Worm (Caenorhabditis elegans) whole organism, L4 larva: ENCODE results near the gene B0228.8.

Experiments
- F26F4.8 ChIP-seq: fragments of 200-800 bp; sonication (Bioruptor generic); conservative IDR thresholded peaks from 2 replicates; pipeline ENCODE4 v1.3.6; 2022; ENCODE audit warnings: missing genetic modification characterization, missing compliant biosample characterization
- R02D3.7 ChIP-seq: fragments of 150-350 bp; sonication (generic microtip); optimal IDR thresholded peaks from 3 replicates; lab custom pipeline; 2014; ENCODE audit warnings: missing biosample characterization, missing genetic modification characterization
- Y105C5A.15 ChIP-seq: fragments of 200-800 bp; sonication (Bioruptor generic); IDR thresholded peaks from 2 replicates; pipeline ENCODE4 v1.3.6; 2022; ENCODE audit warnings: missing genetic modification characterization, missing compliant biosample characterization
- ZK337.2 ChIP-seq: fragments of 200-800 bp; sonication (Bioruptor generic); IDR thresholded peaks from 2 replicates; pipeline ENCODE4 v1.3.6; 2022; ENCODE audit warnings: missing genetic modification reagents, missing genetic modification characterization, missing compliant biosample characterization
- ZK546.5 ChIP-seq, 2 experiments: sonication (generic microtip); optimal IDR thresholded peaks; 2 replicates each; lab custom pipeline; 2017; ENCODE audit warnings: missing biosample characterization in 2 of 2, missing genetic modification characterization in 2 of 2
- aly-2 ChIP-seq: sonication (generic microtip); optimal IDR thresholded peaks from 2 replicates; lab custom pipeline; 2018; ENCODE audit warnings: missing biosample characterization, missing genetic modification characterization
- ceh-62 ChIP-seq: sonication (generic microtip); optimal IDR thresholded peaks from 2 replicates; lab custom pipeline; 2017; ENCODE audit warnings: missing biosample characterization, missing genetic modification characterization
- ceh-82 ChIP-seq: sonication (generic microtip); optimal IDR thresholded peaks from 2 replicates; lab custom pipeline; 2017; ENCODE audit warnings: missing biosample characterization, missing genetic modification characterization
- cey-2 ChIP-seq: sonication (generic microtip); optimal IDR thresholded peaks from 3 replicates; lab custom pipeline; 2017; ENCODE audit warnings: missing genetic modification characterization, mild to moderate bottlenecking, missing compliant biosample characterization, antibody characterized with exemption, borderline replicate concordance; ENCODE audit not compliant: insufficient read depth
- daf-12 ChIP-seq: fragments of 150-350 bp; optimal IDR thresholded peaks from 2 replicates; lab custom pipeline; 2014; ENCODE audit warnings: missing biosample characterization, missing genetic modification reagents, missing genetic modification characterization
- dmd-6 ChIP-seq: fragments of 200-800 bp; sonication (Bioruptor generic); IDR thresholded peaks from 2 replicates; pipeline ENCODE4 v1.3.6; 2022; ENCODE audit warnings: missing genetic modification reagents, missing genetic modification characterization, missing compliant biosample characterization
- dpl-1 ChIP-seq: fragments of 150-350 bp; optimal IDR thresholded peaks from 2 replicates; lab custom pipeline; 2014; ENCODE audit warnings: missing biosample characterization, missing genetic modification reagents, missing genetic modification characterization
- duxl-1 ChIP-seq: sonication (generic microtip); optimal IDR thresholded peaks from 2 replicates; lab custom pipeline; 2016; ENCODE audit warnings: mild to moderate bottlenecking, missing genetic modification characterization, moderate library complexity, missing compliant biosample characterization; ENCODE audit not compliant: poor library complexity
- dve-1 ChIP-seq: sonication (generic microtip); optimal IDR thresholded peaks from 2 replicates; lab custom pipeline; 2017; ENCODE audit warnings: antibody characterized with exemption, mild to moderate bottlenecking, missing genetic modification characterization, missing compliant biosample characterization; ENCODE audit not compliant: insufficient read depth
- egl-43 ChIP-seq: fragments of 200-800 bp; sonication (Bioruptor generic); IDR thresholded peaks from 2 replicates; pipeline ENCODE4 v1.3.6; 2022; ENCODE audit warnings: missing genetic modification reagents, missing genetic modification characterization, missing compliant biosample characterization
- hif-1 ChIP-seq, 2 experiments: sonication (generic microtip); optimal IDR thresholded peaks; 2 replicates each; lab custom pipeline; 2016 to 2017; ENCODE audit warnings: missing compliant biosample characterization in 2 of 2, missing genetic modification characterization in 2 of 2, missing genetic modification reagents in 2 of 2, missing genotype in 2 of 2, mild to moderate bottlenecking in 1 of 2
- hlh-11 ChIP-seq: fragments of 200-800 bp; sonication (Bioruptor generic); optimal IDR thresholded peaks from 2 replicates; lab custom pipeline; 2018; ENCODE audit warnings: mild to moderate bottlenecking, missing genetic modification characterization, missing compliant biosample characterization
- hlh-30 ChIP-seq: sonication (generic microtip); optimal IDR thresholded peaks from 2 replicates; lab custom pipeline; 2017; ENCODE audit warnings: antibody characterized with exemption, mild to moderate bottlenecking, missing genetic modification characterization, missing compliant biosample characterization; ENCODE audit not compliant: insufficient read depth
- jun-1 ChIP-seq: fragments of 150-350 bp; optimal IDR thresholded peaks from 2 replicates; lab custom pipeline; 2014; ENCODE audit warnings: missing biosample characterization, missing genetic modification reagents, missing genetic modification characterization
- lim-7 ChIP-seq: fragments of 200-800 bp; sonication (Bioruptor generic); IDR thresholded peaks from 2 replicates; pipeline ENCODE4 v1.3.6; 2022; ENCODE audit warnings: missing genetic modification characterization, missing compliant biosample characterization
- lin-1 ChIP-seq: fragments of 200-800 bp; sonication (Bioruptor generic); IDR thresholded peaks from 2 replicates; pipeline ENCODE4 v1.3.6; 2022; ENCODE audit warnings: missing genetic modification reagents, missing genetic modification characterization, missing compliant biosample characterization
- lin-13 ChIP-seq: fragments of 150-350 bp; optimal IDR thresholded peaks from 2 replicates; lab custom pipeline; 2014; ENCODE audit warnings: missing biosample characterization, missing genetic modification reagents, missing genetic modification characterization
- lin-39 ChIP-seq: fragments of 150-350 bp; optimal IDR thresholded peaks from 2 replicates; lab custom pipeline; 2014; ENCODE audit warnings: missing biosample characterization, missing genetic modification reagents, missing genetic modification characterization
- mdl-1 ChIP-seq, 2 experiments: fragments of 150-350 bp in 1 of 2; sonication (generic microtip) in 1 of 2; optimal IDR thresholded peaks; 2 replicates each; lab custom pipeline; 2014 to 2017; ENCODE audit warnings: missing biosample characterization in 2 of 2, missing genetic modification characterization in 2 of 2
- mep-1 ChIP-seq: fragments of 150-350 bp; sonication (generic microtip); optimal IDR thresholded peaks from 3 replicates; lab custom pipeline; 2014; ENCODE audit warnings: missing biosample characterization, missing genetic modification characterization
- mes-2 ChIP-seq: sonication (generic microtip); optimal IDR thresholded peaks from 2 replicates; lab custom pipeline; 2016; ENCODE audit warnings: missing genotype, mild to moderate bottlenecking, missing genetic modification characterization, missing compliant biosample characterization; ENCODE audit not compliant: poor library complexity, severe bottlenecking
- mxl-3 ChIP-seq: fragments of 200-800 bp; sonication (Bioruptor generic); optimal IDR thresholded peaks from 2 replicates; lab custom pipeline; 2018; ENCODE audit warnings: mild to moderate bottlenecking, missing genetic modification characterization, missing compliant biosample characterization
- nhr-102 ChIP-seq: sonication (generic microtip); optimal IDR thresholded peaks from 2 replicates; lab custom pipeline; 2016; ENCODE audit warnings: mild to moderate bottlenecking, missing genetic modification characterization, moderate library complexity, missing compliant biosample characterization
- nhr-111 ChIP-seq: fragments of 200-800 bp; sonication (Bioruptor generic); optimal IDR thresholded peaks from 2 replicates; lab custom pipeline; 2018; ENCODE audit warnings: mild to moderate bottlenecking, missing genetic modification characterization, missing compliant biosample characterization
- nhr-48 ChIP-seq: sonication (generic microtip); optimal IDR thresholded peaks from 2 replicates; lab custom pipeline; 2016; ENCODE audit warnings: mild to moderate bottlenecking, missing genetic modification characterization, missing compliant biosample characterization
- nhr-6 ChIP-seq: fragments of 150-350 bp; optimal IDR thresholded peaks from 2 replicates; lab custom pipeline; 2014; ENCODE audit warnings: missing biosample characterization, missing genetic modification characterization
- nhr-76 ChIP-seq: fragments of 150-350 bp; optimal IDR thresholded peaks from 2 replicates; lab custom pipeline; 2014; ENCODE audit warnings: missing biosample characterization, missing genetic modification characterization
- nhr-77 ChIP-seq: fragments of 150-350 bp; optimal IDR thresholded peaks from 2 replicates; lab custom pipeline; 2014; ENCODE audit warnings: missing biosample characterization, missing genetic modification characterization
- pha-4 ChIP-seq, 2 experiments: fragments of 150-350 bp in 1 of 2; fragments of 200-800 bp in 1 of 2; sonication (Bioruptor generic) in 1 of 2; IDR thresholded peaks in 1 of 2; optimal IDR thresholded peaks in 1 of 2; 2 replicates each; pipeline versions ENCODE4 v1.3.6 to Lab custom; 2014 to 2022; ENCODE audit warnings: missing genetic modification characterization in 2 of 2, missing genetic modification reagents in 2 of 2, missing biosample characterization in 1 of 2, missing compliant biosample characterization in 1 of 2
- php-3 ChIP-seq: fragments of 200-800 bp; sonication (Bioruptor generic); IDR thresholded peaks from 2 replicates; pipeline ENCODE4 v1.3.6; 2022; ENCODE audit warnings: missing genetic modification reagents, missing genetic modification characterization, missing compliant biosample characterization
- pqm-1 ChIP-seq: sonication (generic microtip); optimal IDR thresholded peaks from 2 replicates; lab custom pipeline; 2017; ENCODE audit warnings: missing biosample characterization, missing genetic modification characterization
- saeg-2 ChIP-seq: fragments of 200-800 bp; sonication (Bioruptor generic); IDR thresholded peaks from 2 replicates; pipeline ENCODE4 v1.3.6; 2022; ENCODE audit warnings: missing genetic modification reagents, missing genetic modification characterization, missing compliant biosample characterization
- sdz-12 ChIP-seq: fragments of 200-800 bp; sonication (Bioruptor generic); optimal IDR thresholded peaks from 2 replicates; lab custom pipeline; 2018; ENCODE audit warnings: mild to moderate bottlenecking, missing genetic modification characterization, missing compliant biosample characterization
- snpc-4 ChIP-seq: fragments of 150-350 bp; optimal IDR thresholded peaks from 2 replicates; lab custom pipeline; 2014; ENCODE audit warnings: missing biosample characterization, missing genetic modification characterization
- spr-1 ChIP-seq: sonication (generic microtip); optimal IDR thresholded peaks from 2 replicates; lab custom pipeline; 2016; ENCODE audit warnings: mild to moderate bottlenecking, missing genetic modification characterization, missing compliant biosample characterization
- unc-39 ChIP-seq: sonication (generic microtip); optimal IDR thresholded peaks from 2 replicates; lab custom pipeline; 2017; ENCODE audit warnings: missing biosample characterization, missing genetic modification characterization
- unc-62 ChIP-seq, 3 experiments: fragments of 150-350 bp in 1 of 3; sonication (generic microtip); optimal IDR thresholded peaks in 2 of 3; peaks in 1 of 3; 1 replicate in 1 of 3; 2 replicates in 2 of 3; lab custom pipeline; 2014 to 2017; ENCODE audit warnings: missing biosample characterization in 3 of 3, missing genetic modification characterization in 3 of 3, missing genetic modification reagents in 3 of 3, missing genotype in 1 of 3
- ztf-11 ChIP-seq: fragments of 150-350 bp; optimal IDR thresholded peaks from 2 replicates; lab custom pipeline; 2014; ENCODE audit warnings: missing biosample characterization, missing genetic modification characterization
- ztf-7 ChIP-seq: fragments of 150-350 bp; optimal IDR thresholded peaks from 2 replicates; lab custom pipeline; 2014; ENCODE audit warnings: missing biosample characterization, missing genetic modification characterization

The B0228.8 gene

ce11 chrII:7810162-7810868 is 49.0 kb upstream of the B0228.8 start (continued):
- peak; percentile 20 for TF ChIP-seq mes-2 (tag; lab: Kevin White, UChicago)
- TF ChIP-seq daf-12 (tag; lab: Kevin White, UChicago) = no peak
- no peak for TF ChIP-seq lin-1 (GFP tag; lab: Robert Waterston, UW)
- TF ChIP-seq ceh-82 (tag; lab: Kevin White, UChicago) = no peak
- TF ChIP-seq duxl-1 (tag; lab: Kevin White, UChicago) = peak; percentile 29
- TF ChIP-seq Y105C5A.15 (GFP tag; lab: Robert Waterston, UW) = no peak
- no peak for TF ChIP-seq sdz-12 (GFP tag; lab: Kevin White, UChicago)
- TF ChIP-seq ceh-62 (tag; lab: Kevin White, UChicago) = no peak
- no peak for TF ChIP-seq aly-2
- TF ChIP-seq jun-1 (tag; lab: Kevin White, UChicago) = no peak
- TF ChIP-seq lin-39 (tag; lab: Kevin White, UChicago) = no peak
- TF ChIP-seq spr-1 (tag; lab: Kevin White, UChicago) = no peak
- peak in 1 of 2 experiments; percentile 37 for TF ChIP-seq unc-62 (GFP tag; optimal IDR thresholded peaks at IDR 0.05 in 1 of 2; lab: Kevin White, UChicago)
- TF ChIP-seq unc-62 (tag; optimal IDR thresholded peaks at IDR 0.05; lab: Kevin White, UChicago) = no peak
- TF ChIP-seq nhr-111 (GFP tag; lab: Kevin White, UChicago) = no peak
- TF ChIP-seq ZK337.2 (GFP tag; lab: Robert Waterston, UW) = no peak
- TF ChIP-seq saeg-2 = no peak
- TF ChIP-seq ztf-7 = no peak
- no peak for TF ChIP-seq ZK546.5 (tag; optimal IDR thresholded peaks at IDR 0.05; lab: Kevin White, UChicago)
- no peak for TF ChIP-seq dmd-6 (GFP tag; lab: Robert Waterston, UW)
- TF ChIP-seq hlh-11 (tag; lab: Kevin White, UChicago) = peak; percentile 7
- no peak for TF ChIP-seq ztf-11 (tag; lab: Kevin White, UChicago)
- no peak for TF ChIP-seq hlh-30 (tag; lab: Kevin White, UChicago)
- TF ChIP-seq hif-1 (tag; optimal IDR thresholded peaks at IDR 0.05; lab: Kevin White, UChicago) = no peak
- peak; percentile 16 for TF ChIP-seq dve-1 (tag; lab: Kevin White, UChicago)
- TF ChIP-seq egl-43 = no peak
- no peak for TF ChIP-seq lin-13
- TF ChIP-seq snpc-4 = no peak

- TF ChIP-seq nhr-76 (tag; lab: Kevin White, UChicago) (no peak), lim-7 (GFP tag; lab: Robert Waterston, UW) (no peak), nhr-102 (no peak)
Observed at ce11 chrII:7809358-7809914, 48.1 kb upstream of the B0228.8 start.

ce11 chrII:7808950-7809349 is 47.6 kb upstream of the B0228.8 start:
- TF ChIP-seq dpl-1 (GFP tag; lab: Kevin White, UChicago) (no peak), pqm-1 (tag; lab: Kevin White, UChicago) (peak; percentile 95), mes-2 (tag; lab: Kevin White, UChicago) (peak; percentile 17), lin-39 (tag; lab: Kevin White, UChicago) (no peak), cey-2 (tag; lab: Kevin White, UChicago) (peak; percentile 10), jun-1 (tag; lab: Kevin White, UChicago) (peak; percentile 22), dve-1 (tag; lab: Kevin White, UChicago) (peak; percentile 70), php-3 (peak; percentile 72; the same call in 1 of the 2 replicates), dmd-6 (GFP tag; lab: Robert Waterston, UW) (peak; percentile 86), R02D3.7 (no peak), nhr-102 (peak; percentile 16), unc-39 (tag; lab: Kevin White, UChicago) (no peak), nhr-6 (no peak), F26F4.8 (GFP tag; lab: Robert Waterston, UW) (no peak), ztf-11 (tag; lab: Kevin White, UChicago) (no peak), mxl-3 (GFP tag; lab: Kevin White, UChicago) (peak; percentile 56), pha-4 (GFP tag; IDR thresholded peaks at IDR 0.05; lab: Robert Waterston, UW) (peak; percentile 52; the same call in 1 of the 2 replicates), pha-4 (tag; optimal IDR thresholded peaks at IDR 0.05; lab: Kevin White, UChicago) (no peak), mdl-1 (tag; optimal IDR thresholded peaks at IDR 0.05; lab: Kevin White, UChicago) (peak in 1 of 2 experiments; percentile 31), mep-1 (peak; percentile 23), hlh-11 (tag; lab: Kevin White, UChicago) (peak; percentile 87), nhr-77 (tag; lab: Kevin White, UChicago) (peak; percentile 33), nhr-48 (peak; percentile 68)
